Fruit fly (Drosophila melanogaster) whole organism, embryonic: ENCODE measurements around the gene chic.

Source experiments
- Bdp1 ChIP-seq: fragments of 200-800 bp; sonication (Bioruptor generic); optimal IDR thresholded peaks from 3 replicates; lab custom pipeline; 2016; ENCODE audit warnings: missing biosample characterization, missing genetic modification characterization
- Blimp-1 ChIP-seq: fragments of 200-800 bp; sonication (Bioruptor generic); optimal IDR thresholded peaks from 3 replicates; lab custom pipeline; 2018; ENCODE audit warnings: missing biosample characterization, missing genetic modification characterization, mild to moderate bottlenecking, moderate library complexity, missing genetic modification reagents
- CG1024 ChIP-seq: fragments of 200-800 bp; sonication (Bioruptor generic); IDR thresholded peaks from 2 replicates; pipeline ENCODE4 v1.3.6; 2022; ENCODE audit warnings: missing biosample characterization, missing genetic modification characterization
- CG12391 ChIP-seq: fragments of 200-800 bp; sonication (Bioruptor generic); optimal IDR thresholded peaks from 3 replicates; lab custom pipeline; 2018; ENCODE audit warnings: missing biosample characterization, mild to moderate bottlenecking, missing genetic modification characterization, moderate library complexity
- CG12659 ChIP-seq: fragments of 200-800 bp; sonication (Bioruptor generic); optimal IDR thresholded peaks from 3 replicates; lab custom pipeline; 2017; ENCODE audit warnings: mild to moderate bottlenecking, missing biosample characterization, missing genetic modification reagents, missing genetic modification characterization
- CG12769 ChIP-seq: fragments of 200-800 bp; sonication (Bioruptor generic); optimal IDR thresholded peaks from 2 replicates; lab custom pipeline; 2019; ENCODE audit warnings: missing biosample characterization, mild to moderate bottlenecking, missing genetic modification characterization, moderate library complexity
- CG13624 ChIP-seq: fragments of 200-800 bp; sonication (Bioruptor generic); optimal IDR thresholded peaks from 2 replicates; lab custom pipeline; 2016; ENCODE audit warnings: missing biosample characterization, missing genetic modification characterization
- CG14860 ChIP-seq: fragments of 200-800 bp; sonication (Bioruptor generic); IDR thresholded peaks from 3 replicates; pipeline ENCODE4 v1.3.6; 2022; ENCODE audit warnings: missing biosample characterization, missing genetic modification characterization; ENCODE audit not compliant: partially characterized antibody
- CG16779 ChIP-seq: fragments of 200-800 bp; sonication (Bioruptor generic); IDR thresholded peaks from 2 replicates; pipeline ENCODE4 v1.3.6; 2022; ENCODE audit warnings: missing biosample characterization, missing genetic modification characterization
- CG17361 ChIP-seq: fragments of 200-800 bp; sonication (Bioruptor generic); IDR thresholded peaks from 3 replicates; pipeline ENCODE4 v1.3.6; 2022; ENCODE audit warnings: missing biosample characterization, missing genetic modification characterization
- CG17385 ChIP-seq: fragments of 200-800 bp; sonication (Bioruptor generic); optimal IDR thresholded peaks from 3 replicates; lab custom pipeline; 2018; ENCODE audit warnings: missing biosample characterization, mild to moderate bottlenecking, missing genetic modification characterization
- CG2199 ChIP-seq: fragments of 200-800 bp; sonication (Bioruptor generic); IDR thresholded peaks from 3 replicates; pipeline ENCODE4 v1.3.6; 2022; ENCODE audit warnings: missing biosample characterization, missing genetic modification characterization
- CG31441 ChIP-seq: fragments of 200-800 bp; sonication (Bioruptor generic); IDR thresholded peaks from 2 replicates; pipeline ENCODE4 v1.3.6; 2022; ENCODE audit warnings: missing biosample characterization, missing genetic modification characterization
- CG32767 ChIP-seq: fragments of 200-800 bp; sonication (Bioruptor generic); IDR thresholded peaks from 2 replicates; pipeline ENCODE4 v1.3.6; 2022; ENCODE audit warnings: missing biosample characterization, missing genetic modification characterization
- CG3847 ChIP-seq: fragments of 200-800 bp; sonication (Bioruptor generic); IDR thresholded peaks from 2 replicates; pipeline ENCODE4 v1.3.6; 2022; ENCODE audit warnings: missing biosample characterization, missing genetic modification characterization
- CG4707 ChIP-seq: fragments of 200-800 bp; sonication (Bioruptor generic); optimal IDR thresholded peaks from 2 replicates; lab custom pipeline; 2018; ENCODE audit warnings: missing biosample characterization, mild to moderate bottlenecking, missing genetic modification characterization, moderate library complexity
- CG4730 ChIP-seq: fragments of 200-800 bp; sonication (Bioruptor generic); IDR thresholded peaks from 2 replicates; pipeline ENCODE4 v1.3.6; 2022; ENCODE audit warnings: missing biosample characterization, missing genetic modification characterization
- CG4820 ChIP-seq: fragments of 200-800 bp; sonication (Bioruptor generic); optimal IDR thresholded peaks from 3 replicates; lab custom pipeline; 2016; ENCODE audit warnings: missing biosample characterization, missing genetic modification characterization
- CHES-1-like ChIP-seq: fragments of 200-800 bp; sonication (Bioruptor generic); optimal IDR thresholded peaks from 2 replicates; lab custom pipeline; 2016; ENCODE audit warnings: missing biosample characterization, missing genetic modification characterization
- Doc3 ChIP-seq: fragments of 200-800 bp; sonication (Bioruptor generic); IDR thresholded peaks from 3 replicates; pipeline ENCODE4 v1.3.6; 2022; ENCODE audit warnings: missing biosample characterization, missing genetic modification characterization; ENCODE audit not compliant: partially characterized antibody
- Fer1 ChIP-seq: fragments of 200-800 bp; sonication (Bioruptor generic); optimal IDR thresholded peaks from 2 replicates; lab custom pipeline; 2017; ENCODE audit warnings: missing biosample characterization, mild to moderate bottlenecking, missing genetic modification characterization
- Gug ChIP-seq: fragments of 200-800 bp; sonication (Bioruptor generic); IDR thresholded peaks from 4 replicates; pipeline ENCODE4 v1.3.6; 2022; ENCODE audit warnings: missing biosample characterization, missing genetic modification characterization
- HmgZ ChIP-seq: fragments of 200-800 bp; sonication (Bioruptor generic); optimal IDR thresholded peaks from 2 replicates; lab custom pipeline; 2018; ENCODE audit warnings: missing biosample characterization, mild to moderate bottlenecking, missing genetic modification characterization
- Hr3 ChIP-seq: fragments of 200-800 bp; sonication (Bioruptor generic); optimal IDR thresholded peaks from 3 replicates; lab custom pipeline; 2016; ENCODE audit warnings: missing biosample characterization, missing genetic modification characterization
- Hr39 ChIP-seq: fragments of >200 bp; optimal IDR thresholded peaks from 2 replicates; lab custom pipeline; 2017
- Jarid2 ChIP-seq: fragments of 200-800 bp; sonication (Bioruptor generic); optimal IDR thresholded peaks from 3 replicates; lab custom pipeline; 2017; ENCODE audit warnings: mild to moderate bottlenecking, missing biosample characterization, missing genetic modification reagents, missing genetic modification characterization
- MTF-1 ChIP-seq: fragments of 200-800 bp; sonication (Bioruptor generic); optimal IDR thresholded peaks from 2 replicates; lab custom pipeline; 2018; ENCODE audit warnings: missing biosample characterization, mild to moderate bottlenecking, missing genetic modification characterization, borderline replicate concordance
- Max ChIP-seq: fragments of 200-800 bp; sonication (Bioruptor generic); optimal IDR thresholded peaks from 2 replicates; lab custom pipeline; 2016; ENCODE audit warnings: missing biosample characterization, mild to moderate bottlenecking, missing genetic modification characterization
- Taf1 ChIP-seq: fragments of 200-800 bp; sonication (Bioruptor generic); IDR thresholded peaks from 2 replicates; pipeline ENCODE4 v1.3.6; 2022; ENCODE audit warnings: missing biosample characterization, missing genetic modification characterization
- Usf ChIP-seq: fragments of 200-800 bp; sonication (Bioruptor generic); optimal IDR thresholded peaks from 2 replicates; lab custom pipeline; 2017; ENCODE audit warnings: missing genotype, missing biosample characterization, missing genetic modification characterization
- bab2 ChIP-seq: fragments of 200-800 bp; sonication (Bioruptor generic); optimal IDR thresholded peaks from 2 replicates; lab custom pipeline; 2016; ENCODE audit warnings: missing biosample characterization, missing genetic modification characterization
- chif ChIP-seq, 2 experiments: fragments of 200-800 bp; sonication (Bioruptor generic); optimal IDR thresholded peaks; 3 replicates each; lab custom pipeline; 2016; ENCODE audit warnings: missing biosample characterization in 2 of 2, missing genetic modification characterization in 2 of 2
- gcm2 ChIP-seq: fragments of 200-800 bp; sonication (Bioruptor generic); optimal IDR thresholded peaks from 2 replicates; lab custom pipeline; 2016; ENCODE audit warnings: missing biosample characterization, missing genetic modification characterization
- gfzf ChIP-seq: fragments of 200-800 bp; sonication (Bioruptor generic); optimal IDR thresholded peaks from 2 replicates; lab custom pipeline; 2016; ENCODE audit warnings: missing biosample characterization, mild to moderate bottlenecking, missing genetic modification characterization, moderate library complexity
- gsb-n ChIP-seq: fragments of 200-800 bp; sonication (Bioruptor generic); optimal IDR thresholded peaks from 3 replicates; lab custom pipeline; 2018; ENCODE audit warnings: missing biosample characterization, mild to moderate bottlenecking, missing genetic modification characterization
- ham ChIP-seq: fragments of 200-800 bp; sonication (Bioruptor generic); IDR thresholded peaks from 2 replicates; pipeline ENCODE4 v1.3.6; 2022; ENCODE audit warnings: missing biosample characterization, missing genetic modification characterization
- lilli ChIP-seq: fragments of 200-800 bp; sonication (Bioruptor generic); optimal IDR thresholded peaks from 3 replicates; lab custom pipeline; 2016; ENCODE audit warnings: missing biosample characterization, missing genetic modification characterization
- lmd ChIP-seq: fragments of 200-800 bp; sonication (Bioruptor generic); IDR thresholded peaks from 2 replicates; pipeline ENCODE4 v1.3.6; 2022; ENCODE audit warnings: missing biosample characterization, missing genetic modification characterization
- lola ChIP-seq, 3 experiments: fragments of >200 bp in 2 of 3; fragments of 200-800 bp in 1 of 3; sonication (Bioruptor generic) in 1 of 3; optimal IDR thresholded peaks; 2 replicates each; lab custom pipeline; 2017 to 2019; ENCODE audit warnings: missing biosample characterization in 3 of 3, missing genetic modification characterization in 3 of 3, mild to moderate bottlenecking in 1 of 3, moderate library complexity in 1 of 3
- maf-S ChIP-seq: fragments of 200-800 bp; sonication (Bioruptor generic); optimal IDR thresholded peaks from 2 replicates; lab custom pipeline; 2016; ENCODE audit warnings: missing biosample characterization, missing genetic modification characterization
- pho ChIP-seq: fragments of 200-800 bp; sonication (Bioruptor generic); optimal IDR thresholded peaks from 2 replicates; lab custom pipeline; 2016; ENCODE audit warnings: missing biosample characterization, missing genetic modification characterization
- pnt ChIP-seq: fragments of 200-800 bp; sonication (Bioruptor generic); optimal IDR thresholded peaks from 3 replicates; lab custom pipeline; 2016; ENCODE audit warnings: missing biosample characterization, missing genetic modification characterization
- prd ChIP-seq, 3 experiments: fragments of >200 bp in 2 of 3; fragments of 200-800 bp in 1 of 3; sonication (Bioruptor generic) in 1 of 3; optimal IDR thresholded peaks in 2 of 3; IDR thresholded peaks in 1 of 3; 2 replicates in 2 of 3; 3 replicates in 1 of 3; pipeline versions ENCODE4 v1.3.6 to Lab custom; 2017 to 2022; ENCODE audit warnings: missing biosample characterization in 1 of 3, missing genetic modification characterization in 1 of 3
- sc ChIP-seq, 3 experiments: fragments of >200 bp in 2 of 3; fragments of 200-800 bp in 1 of 3; sonication (Bioruptor generic) in 1 of 3; optimal IDR thresholded peaks; 2 replicates in 2 of 3; 3 replicates in 1 of 3; lab custom pipeline; 2017; ENCODE audit warnings: mild to moderate bottlenecking in 1 of 3, missing biosample characterization in 1 of 3, missing genetic modification characterization in 1 of 3, missing genetic modification reagents in 1 of 3
- sima ChIP-seq: fragments of 200-800 bp; sonication (Bioruptor generic); optimal IDR thresholded peaks from 2 replicates; lab custom pipeline; 2016; ENCODE audit warnings: missing biosample characterization, missing genetic modification characterization
- sr ChIP-seq: fragments of 200-800 bp; sonication (Bioruptor generic); IDR thresholded peaks from 3 replicates; pipeline ENCODE4 v1.3.6; 2022; ENCODE audit warnings: missing biosample characterization, missing genetic modification characterization
- tx ChIP-seq: fragments of 200-800 bp; sonication (Bioruptor generic); optimal IDR thresholded peaks from 2 replicates; lab custom pipeline; 2016; ENCODE audit warnings: missing biosample characterization, missing genetic modification characterization

chic gene

DNA sequence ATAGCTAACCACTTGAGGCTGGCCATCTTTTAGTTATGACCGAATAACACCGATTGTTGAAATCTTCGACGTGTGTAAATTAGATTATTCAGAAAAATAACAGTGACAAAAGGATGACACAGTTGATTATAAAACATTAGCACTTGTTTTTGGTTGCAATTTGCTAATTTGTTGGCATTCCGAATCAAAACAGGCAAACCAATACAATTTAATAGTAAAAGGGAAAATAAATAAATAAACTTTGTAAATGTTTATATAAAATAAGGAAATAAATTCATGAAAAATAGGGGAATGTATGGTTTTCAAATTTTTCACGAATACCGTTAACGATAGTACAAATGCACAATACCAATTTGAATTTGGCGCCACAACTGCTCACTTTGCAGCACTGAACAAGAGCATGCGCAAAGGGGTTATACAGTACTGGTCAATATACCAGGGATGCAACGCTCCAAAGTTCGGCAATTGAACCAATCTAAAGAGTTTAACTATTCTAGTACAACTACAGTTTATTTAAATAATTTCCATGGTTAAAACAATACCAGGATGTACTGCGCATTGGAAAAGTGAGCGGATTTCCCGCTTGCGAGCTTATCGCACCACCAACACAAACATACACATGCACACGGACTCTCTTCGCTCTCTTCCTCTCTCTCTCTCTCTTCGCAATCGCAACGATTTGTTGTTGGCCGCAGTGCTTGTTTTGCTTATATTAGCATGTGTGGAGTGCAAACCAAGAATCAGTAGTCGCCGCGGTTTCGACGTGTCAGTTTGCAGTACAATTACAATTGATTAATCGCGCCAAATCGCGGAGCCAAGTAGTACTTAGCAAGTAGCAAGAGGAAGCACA, 37.4 kb downstream of the chic start, which contains the start of the genes Sfp26Ad and Gpdh1 (continued):
- TF ChIP-seq CG1024 (GFP tag; lab: Robert Waterston, UW) (peak; percentile 53; the same call in 1 of the 2 replicates), lola (GFP tag; optimal IDR thresholded peaks at IDR 0.05; lab: Kevin White, UChicago) (peak in 1 of 3 experiments; percentile 40), bab2 (GFP tag; lab: Kevin White, UChicago) (peak; percentile 72), Fer1 (GFP tag; lab: Kevin White, UChicago) (peak; percentile 84), tx (GFP tag; lab: Kevin White, UChicago) (peak; percentile 83), sc (optimal IDR thresholded peaks at IDR 0.05; lab: Kevin White, UChicago) (no peak), sc (GFP tag; optimal IDR thresholded peaks at IDR 0.05; lab: Kevin White, UChicago) (no peak), CHES-1-like (GFP tag; lab: Kevin White, UChicago) (peak; percentile 70), prd (optimal IDR thresholded peaks at IDR 0.05; lab: Kevin White, UChicago) (no peak), prd (GFP tag; IDR thresholded peaks at IDR 0.05; lab: Robert Waterston, UW) (peak; percentile 74), Taf1 (GFP tag; lab: Robert Waterston, UW) (0 out of 2 replicates have a peak, but pooled peaks have one; percentile 7), sima (GFP tag; lab: Kevin White, UChicago) (peak; percentile 15), lilli (peak; percentile 87), CG12391 (tag; lab: Kevin White, UChicago) (peak; percentile 82), HmgZ (tag; lab: Kevin White, UChicago) (peak; percentile 80), CG4707 (GFP tag; lab: Kevin White, UChicago) (peak; percentile 13), Blimp-1 (peak; percentile 65), CG3847 (GFP tag; lab: Robert Waterston, UW) (peak; percentile 93), CG17361 (GFP tag; lab: Robert Waterston, UW) (peak; percentile 74; the same call in 2 of the 3 replicates), CG2199 (GFP tag; lab: Robert Waterston, UW) (peak; percentile 72; the same call in 2 of the 3 replicates), Gug (GFP tag; lab: Robert Waterston, UW) (peak; percentile 50; the same call in 3 of the 4 replicates), sr (GFP tag; lab: Robert Waterston, UW) (peak; percentile 59; the same call in 1 of the 3 replicates), CG4820 (GFP tag; lab: Kevin White, UChicago) (peak; percentile 66), gfzf (GFP tag; lab: Kevin White, UChicago) (peak; percentile 31), CG17385 (peak; percentile 87), chif (GFP tag; optimal IDR thresholded peaks at IDR 0.05; lab: Kevin White, UChicago) (peak; percentile 68 to 76), CG4730 (GFP tag; lab: Robert Waterston, UW) (peak; percentile 47; the same call in 1 of the 2 replicates), CG14860 (GFP tag; lab: Robert Waterston, UW) (no peak), Usf (GFP tag; lab: Kevin White, UChicago) (peak; percentile 15), gsb-n (peak; percentile 61), Max (GFP tag; lab: Kevin White, UChicago) (peak; percentile 79), gcm2 (peak; percentile 57), CG13624 (GFP tag; lab: Kevin White, UChicago) (peak; percentile 93), MTF-1 (GFP tag; lab: Kevin White, UChicago) (no peak), ham (GFP tag; lab: Robert Waterston, UW) (peak; percentile 10; the same call in 1 of the 2 replicates), Jarid2 (GFP tag; lab: Kevin White, UChicago) (peak; percentile 87), CG16779 (GFP tag; lab: Robert Waterston, UW) (peak; percentile 69), CG12769 (peak; percentile 78), pnt (peak; percentile 50), Bdp1 (GFP tag; lab: Kevin White, UChicago) (peak; percentile 67), CG31441 (GFP tag; lab: Robert Waterston, UW) (peak; percentile 50), pho (GFP tag; lab: Kevin White, UChicago) (peak; percentile 82), Hr3 (peak; percentile 70), CG12659 (GFP tag; lab: Kevin White, UChicago) (peak; percentile 84), CG32767 (GFP tag; lab: Robert Waterston, UW) (peak; percentile 61; the same call in 1 of the 2 replicates), Hr39 (no peak), lmd (peak; percentile 67; the same call in 1 of the 2 replicates), Doc3 (GFP tag; lab: Robert Waterston, UW) (no peak; the same call in 2 of the 3 replicates), maf-S (GFP tag; lab: Kevin White, UChicago) (peak; percentile 80)
